Fruit fly (Drosophila melanogaster) S2 (cell line): Measurements from ENCODE around the gene siz.

Source experiments
- CG8478 ChIP-seq: fragments of >200 bp; optimal IDR thresholded peaks from 2 replicates; lab custom pipeline; 2018
- CTCF ChIP-seq, 2 experiments: fragments of >200 bp; optimal IDR thresholded peaks; 2 replicates each; lab custom pipeline; 2018

Gene siz

dm6 chr3L:21013465-21013864 lies 20.9 kb upstream of the siz start:
- TF ChIP-seq CG8478 = no peak
- TF ChIP-seq CTCF (optimal IDR thresholded peaks at IDR 0.05; lab: Kevin White, UChicago) = no peak

dm6 chr3L:21014516-21014945 lies 19.8 kb upstream of the siz start:
- TF ChIP-seq CG8478 (no peak), CTCF (optimal IDR thresholded peaks at IDR 0.05; lab: Kevin White, UChicago) (no peak)

- TF ChIP-seq CG8478 = no peak
- no peak for TF ChIP-seq CTCF (optimal IDR thresholded peaks at IDR 0.05; lab: Kevin White, UChicago)
Measured at dm6 chr3L:21023364-21023763, 11.0 kb upstream of the siz start.

- TF ChIP-seq CG8478 (no peak), CTCF (optimal IDR thresholded peaks at IDR 0.05; lab: Kevin White, UChicago) (no peak)
Measured at dm6 chr3L:21023795-21024194, 10.5 kb upstream of the siz start.

- TF ChIP-seq CG8478 (no peak), CTCF (optimal IDR thresholded peaks at IDR 0.05; lab: Kevin White, UChicago) (no peak)
Measured at dm6 chr3L:21024563-21024962, 9.8 kb upstream of the siz start.

- no peak for TF ChIP-seq CTCF (optimal IDR thresholded peaks at IDR 0.05; lab: Kevin White, UChicago)
- TF ChIP-seq CG8478 = no peak
Measured at dm6 chr3L:21024965-21025833, 9.1 kb upstream of the siz start.

- TF ChIP-seq CTCF (optimal IDR thresholded peaks at IDR 0.05; lab: Kevin White, UChicago) (peak in 1 of 2 experiments; percentile 51), CG8478 (peak; percentile 25)
Measured at dm6 chr3L:21026025-21026916, 8.1 kb upstream of the siz start.

- TF ChIP-seq CTCF (optimal IDR thresholded peaks at IDR 0.05; lab: Kevin White, UChicago) (no peak), CG8478 (no peak)
Measured at dm6 chr3L:21026917-21027517, 7.3 kb upstream of the siz start, which contains the start of gene skd. skd (minus strand) TSS chr3L:21027434.

dm6 chr3L:21027657-21028255 lies 6.6 kb upstream of the siz start, which contains the start of gene Pdss2:
Pdss2 (plus strand) TSS chr3L:21027915.
- TF ChIP-seq CG8478 = no peak
- TF ChIP-seq CTCF (optimal IDR thresholded peaks at IDR 0.05; lab: Kevin White, UChicago) = no peak

- TF ChIP-seq CG8478 = no peak
- TF ChIP-seq CTCF (optimal IDR thresholded peaks at IDR 0.05; lab: Kevin White, UChicago) = no peak
Measured at dm6 chr3L:21031093-21031930, 3.0 kb upstream of the siz start, which contains the start of the genes CG10584 and Polr3E. CG10584 (minus strand) TSS chr3L:21031360. Polr3E (plus strand) TSS chr3L:21031825.

dm6 chr3L:21034103-21034280 lies 343 bp upstream of the siz start, which contains the start of gene CG10581:
CG10581 (minus strand) TSS chr3L:21034203.
- TF ChIP-seq CG8478 = no peak
- no peak for TF ChIP-seq CTCF (optimal IDR thresholded peaks at IDR 0.05; lab: Kevin White, UChicago)

dm6 chr3L:21035231-21035630 lies 896 bp downstream of the siz start:
- no peak for TF ChIP-seq CG8478
- TF ChIP-seq CTCF (optimal IDR thresholded peaks at IDR 0.05; lab: Kevin White, UChicago) = no peak

- no peak for TF ChIP-seq CG8478
- TF ChIP-seq CTCF (optimal IDR thresholded peaks at IDR 0.05; lab: Kevin White, UChicago) = no peak
Measured at dm6 chr3L:21036257-21036957, 2.1 kb downstream of the siz start.

dm6 chr3L:21037404-21037803 lies 3.1 kb downstream of the siz start:
- TF ChIP-seq CG8478 (no peak), CTCF (optimal IDR thresholded peaks at IDR 0.05; lab: Kevin White, UChicago) (no peak)
